Worm (Caenorhabditis elegans) whole organism, L1 larva: ENCODE measurements around the gene C18H7.4.

ENCODE experiments used
- blmp-1 ChIP-seq: fragments of 150-350 bp; optimal IDR thresholded peaks from 2 replicates; lab custom pipeline; 2014; ENCODE audit warnings: missing biosample characterization, missing genetic modification characterization
- nhr-20 ChIP-seq: sonication (generic microtip); optimal IDR thresholded peaks from 2 replicates; lab custom pipeline; 2016; ENCODE audit warnings: mild to moderate bottlenecking, missing genetic modification characterization, missing compliant biosample characterization
- nhr-237 ChIP-seq: fragments of 150-350 bp; optimal IDR thresholded peaks from 2 replicates; lab custom pipeline; 2014; ENCODE audit warnings: missing biosample characterization, missing genetic modification characterization
- pqm-1 ChIP-seq: sonication (generic microtip); optimal IDR thresholded peaks from 3 replicates; lab custom pipeline; 2017; ENCODE audit warnings: missing biosample characterization, missing genetic modification characterization
- unc-62 ChIP-seq: fragments of 150-350 bp; optimal IDR thresholded peaks from 2 replicates; lab custom pipeline; 2014; ENCODE audit warnings: missing biosample characterization, missing genetic modification reagents, missing genetic modification characterization

DNA sequence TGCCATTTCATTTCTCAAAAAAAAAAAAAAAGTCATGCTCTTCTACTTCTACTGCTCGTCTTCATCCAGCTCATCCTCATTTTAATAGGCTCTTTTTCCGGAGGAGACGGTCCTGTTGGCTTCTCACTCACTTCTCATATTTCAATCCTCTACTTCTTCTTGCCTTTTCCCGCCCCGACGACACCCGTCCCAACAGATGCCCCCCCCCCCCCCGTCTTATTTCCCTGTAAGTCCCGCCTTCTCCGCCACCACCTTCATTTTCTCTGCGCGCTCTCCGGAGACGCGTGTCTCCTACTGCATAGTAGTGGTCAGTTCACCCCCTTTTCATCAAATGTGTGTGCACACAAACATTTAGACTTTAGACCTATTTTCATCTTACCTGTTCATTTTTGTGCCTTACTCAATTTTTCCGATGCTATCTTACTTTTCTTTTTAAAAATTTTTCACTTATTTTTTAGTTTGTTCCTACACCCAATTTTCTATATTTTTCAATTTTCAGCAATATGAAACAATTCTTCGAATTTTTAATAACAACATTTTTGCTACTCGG, 34.3 kb upstream of the C18H7.4 start, which contains the start of gene efn-4:
- TF ChIP-seq nhr-237 (tag; lab: Kevin White, UChicago) (no peak), blmp-1 (no peak), unc-62 (GFP tag; lab: Kevin White, UChicago) (no peak), nhr-20 (tag; lab: Kevin White, UChicago) (no peak), pqm-1 (tag; lab: Kevin White, UChicago) (no peak)
